Fruit fly (Drosophila melanogaster) whole organism, embryonic: ENCODE data around the gene grsm.

Experiments
- CG10543 ChIP-seq: fragments of 200-800 bp; sonication (Bioruptor generic); optimal IDR thresholded peaks from 3 replicates; lab custom pipeline; 2017; ENCODE audit warnings: missing biosample characterization, mild to moderate bottlenecking, missing genetic modification characterization, moderate library complexity
- CG11504 ChIP-seq: fragments of 200-800 bp; sonication (Bioruptor generic); optimal IDR thresholded peaks from 3 replicates; lab custom pipeline; 2019; ENCODE audit warnings: missing biosample characterization, mild to moderate bottlenecking, missing genetic modification characterization, moderate library complexity
- CG12659 ChIP-seq: fragments of 200-800 bp; sonication (Bioruptor generic); optimal IDR thresholded peaks from 3 replicates; lab custom pipeline; 2017; ENCODE audit warnings: mild to moderate bottlenecking, missing biosample characterization, missing genetic modification reagents, missing genetic modification characterization
- CG13424 ChIP-seq: fragments of 200-800 bp; sonication (Bioruptor generic); optimal IDR thresholded peaks from 2 replicates; lab custom pipeline; 2019; ENCODE audit warnings: missing biosample characterization, mild to moderate bottlenecking, missing genetic modification characterization, moderate library complexity
- CG17385 ChIP-seq: fragments of 200-800 bp; sonication (Bioruptor generic); optimal IDR thresholded peaks from 3 replicates; lab custom pipeline; 2018; ENCODE audit warnings: missing biosample characterization, mild to moderate bottlenecking, missing genetic modification characterization
- CG18476 ChIP-seq: fragments of 200-800 bp; sonication (Bioruptor generic); optimal IDR thresholded peaks from 2 replicates; lab custom pipeline; 2016; ENCODE audit warnings: missing biosample characterization, mild to moderate bottlenecking, missing genetic modification characterization
- CG18599 ChIP-seq: fragments of 200-800 bp; sonication (Bioruptor generic); optimal IDR thresholded peaks from 3 replicates; lab custom pipeline; 2017; ENCODE audit warnings: missing biosample characterization, missing genetic modification characterization, mild to moderate bottlenecking, moderate library complexity, missing genetic modification reagents
- CG31365 ChIP-seq: fragments of 200-800 bp; sonication (Bioruptor generic); optimal IDR thresholded peaks from 2 replicates; lab custom pipeline; 2018; ENCODE audit warnings: missing biosample characterization, mild to moderate bottlenecking, missing genetic modification characterization
- CG34376 ChIP-seq: fragments of 200-800 bp; sonication (Bioruptor generic); optimal IDR thresholded peaks from 2 replicates; lab custom pipeline; 2018; ENCODE audit warnings: missing biosample characterization, mild to moderate bottlenecking, missing genetic modification characterization
- CG7928 ChIP-seq: fragments of 200-800 bp; sonication (Bioruptor generic); optimal IDR thresholded peaks from 2 replicates; lab custom pipeline; 2017; ENCODE audit warnings: missing biosample characterization, mild to moderate bottlenecking, missing genetic modification characterization
- CG9609 ChIP-seq: fragments of 200-800 bp; sonication (Bioruptor generic); optimal IDR thresholded peaks from 3 replicates; lab custom pipeline; 2016; ENCODE audit warnings: missing biosample characterization, missing genetic modification characterization
- CoRest ChIP-seq: fragments of 200-800 bp; sonication (Bioruptor generic); optimal IDR thresholded peaks from 3 replicates; lab custom pipeline; 2018; ENCODE audit warnings: missing biosample characterization, mild to moderate bottlenecking, missing genetic modification characterization, moderate library complexity
- Dp ChIP-seq: fragments of 200-800 bp; sonication (Bioruptor generic); optimal IDR thresholded peaks from 2 replicates; lab custom pipeline; 2018; ENCODE audit warnings: missing biosample characterization, mild to moderate bottlenecking, missing genetic modification characterization, moderate library complexity
- GATAe ChIP-seq: fragments of 200-800 bp; sonication (Bioruptor generic); conservative IDR thresholded peaks from 2 replicates; pipeline ENCODE4 v1.3.6; 2022; ENCODE audit warnings: missing biosample characterization, missing genetic modification characterization
- Hey ChIP-seq: fragments of 200-800 bp; sonication (Bioruptor generic); optimal IDR thresholded peaks from 3 replicates; lab custom pipeline; 2018; ENCODE audit warnings: missing biosample characterization, mild to moderate bottlenecking, missing genetic modification characterization
- Hmr ChIP-seq: fragments of 200-800 bp; sonication (Bioruptor generic); optimal IDR thresholded peaks from 3 replicates; lab custom pipeline; 2017; ENCODE audit warnings: mild to moderate bottlenecking, missing biosample characterization, missing genetic modification reagents, missing genetic modification characterization
- Hr51 ChIP-seq, 2 experiments: fragments of 200-800 bp; sonication (Bioruptor generic); optimal IDR thresholded peaks; 2 replicates in 1 of 2; 3 replicates in 1 of 2; lab custom pipeline; 2016 to 2018; ENCODE audit warnings: missing biosample characterization in 2 of 2, missing genetic modification characterization in 2 of 2, mild to moderate bottlenecking in 1 of 2, moderate library complexity in 1 of 2
- Myb ChIP-seq: fragments of 200-800 bp; sonication (Bioruptor generic); optimal IDR thresholded peaks from 2 replicates; lab custom pipeline; 2016; ENCODE audit warnings: missing biosample characterization, missing genetic modification characterization
- NC2α ChIP-seq: fragments of 200-800 bp; sonication (Bioruptor generic); optimal IDR thresholded peaks from 2 replicates; lab custom pipeline; 2016; ENCODE audit warnings: missing biosample characterization, missing genetic modification characterization
- NfI ChIP-seq: fragments of 200-800 bp; sonication (Bioruptor generic); optimal IDR thresholded peaks from 3 replicates; lab custom pipeline; 2018; ENCODE audit warnings: missing biosample characterization, mild to moderate bottlenecking, missing genetic modification characterization, moderate library complexity
- amos ChIP-seq: fragments of 200-800 bp; sonication (Bioruptor generic); IDR thresholded peaks from 2 replicates; pipeline ENCODE4 v1.3.6; 2022; ENCODE audit warnings: missing biosample characterization, missing genetic modification characterization; ENCODE audit not compliant: partially characterized antibody
- cato ChIP-seq: fragments of 200-800 bp; sonication (Bioruptor generic); optimal IDR thresholded peaks from 2 replicates; lab custom pipeline; 2016; ENCODE audit warnings: missing biosample characterization, missing genetic modification characterization, borderline replicate concordance
- exex ChIP-seq: fragments of 200-800 bp; sonication (Bioruptor generic); optimal IDR thresholded peaks from 4 replicates; lab custom pipeline; 2018; ENCODE audit warnings: missing biosample characterization, mild to moderate bottlenecking, missing genetic modification characterization, moderate library complexity
- grn ChIP-seq: fragments of 200-800 bp; sonication (Bioruptor generic); optimal IDR thresholded peaks from 3 replicates; lab custom pipeline; 2017; ENCODE audit warnings: missing biosample characterization, missing genetic modification characterization
- lab ChIP-seq: fragments of 200-800 bp; sonication (Bioruptor generic); optimal IDR thresholded peaks from 3 replicates; lab custom pipeline; 2017; ENCODE audit warnings: missing biosample characterization, missing genetic modification characterization, mild to moderate bottlenecking, moderate library complexity, missing genetic modification reagents
- mirr ChIP-seq: fragments of 200-800 bp; sonication (Bioruptor generic); optimal IDR thresholded peaks from 3 replicates; lab custom pipeline; 2018; ENCODE audit warnings: missing biosample characterization, mild to moderate bottlenecking, missing genetic modification characterization
- pb ChIP-seq: fragments of 200-800 bp; sonication (Bioruptor generic); optimal IDR thresholded peaks from 3 replicates; lab custom pipeline; 2016; ENCODE audit warnings: missing biosample characterization, missing genetic modification characterization
- scrt ChIP-seq: fragments of 200-800 bp; sonication (Bioruptor generic); optimal IDR thresholded peaks from 2 replicates; lab custom pipeline; 2018; ENCODE audit warnings: missing biosample characterization, mild to moderate bottlenecking, missing genetic modification characterization, moderate library complexity
- sd ChIP-seq: fragments of 200-800 bp; sonication (Bioruptor generic); optimal IDR thresholded peaks from 3 replicates; lab custom pipeline; 2018; ENCODE audit warnings: missing biosample characterization, mild to moderate bottlenecking, missing genetic modification characterization, moderate library complexity
- seq ChIP-seq: fragments of 200-800 bp; sonication (Bioruptor generic); IDR thresholded peaks from 2 replicates; pipeline ENCODE4 v1.3.6; 2022; ENCODE audit warnings: missing biosample characterization, missing genetic modification characterization
- sna ChIP-seq: fragments of 200-800 bp; sonication (Bioruptor generic); IDR thresholded peaks from 2 replicates; pipeline ENCODE4 v1.3.6; 2022; ENCODE audit warnings: missing biosample characterization, missing genetic modification characterization; ENCODE audit not compliant: partially characterized antibody
- so ChIP-seq: fragments of 200-800 bp; sonication (Bioruptor generic); IDR thresholded peaks from 3 replicates; pipeline ENCODE4 v1.3.6; 2022; ENCODE audit warnings: missing biosample characterization, missing genetic modification characterization
- sug ChIP-seq: fragments of 200-800 bp; optimal IDR thresholded peaks from 2 replicates; lab custom pipeline; 2019; ENCODE audit warnings: missing biosample characterization, mild to moderate bottlenecking, missing genetic modification characterization, moderate library complexity
- tgo ChIP-seq: fragments of 200-800 bp; sonication (Bioruptor generic); IDR thresholded peaks from 3 replicates; pipeline ENCODE4 v1.3.6; 2022; ENCODE audit warnings: missing biosample characterization, missing genetic modification characterization
- twi ChIP-seq: fragments of 200-800 bp; optimal IDR thresholded peaks from 2 replicates; lab custom pipeline; 2019; ENCODE audit warnings: missing biosample characterization, mild to moderate bottlenecking, missing genetic modification characterization, moderate library complexity
- vnd ChIP-seq: fragments of 200-800 bp; sonication (Bioruptor generic); IDR thresholded peaks from 3 replicates; pipeline ENCODE4 v1.3.6; 2022; ENCODE audit warnings: missing biosample characterization, missing genetic modification characterization; ENCODE audit not compliant: partially characterized antibody

Gene grsm

DNA sequence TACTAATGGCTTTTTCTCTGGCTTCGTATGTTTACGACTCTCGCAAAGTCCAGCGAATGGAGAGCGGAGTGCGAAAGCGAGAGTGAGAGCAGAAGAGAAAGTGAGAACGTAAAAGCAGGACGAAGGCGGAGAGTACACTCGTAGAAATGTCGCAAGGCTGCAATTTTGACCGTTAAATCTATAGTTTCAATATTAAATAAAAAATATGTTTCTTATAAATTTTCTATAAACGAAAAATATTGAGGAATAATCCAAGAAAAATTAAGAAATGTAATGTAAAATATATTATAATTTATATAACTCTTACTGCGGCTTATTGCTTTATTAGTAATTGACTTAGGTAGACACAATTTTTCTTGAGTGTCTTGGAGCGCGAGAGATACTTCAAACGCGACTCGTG is 6.9 kb upstream of the grsm start (continued):
- TF ChIP-seq NC2α (GFP tag; lab: Kevin White, UChicago) (no peak), CoRest (no peak), CG31365 (tag; lab: Kevin White, UChicago) (no peak), Hr51 (GFP tag; optimal IDR thresholded peaks at IDR 0.05; lab: Kevin White, UChicago) (peak in 1 of 2 experiments; percentile 13), Myb (GFP tag; lab: Kevin White, UChicago) (no peak), CG11504 (peak; percentile 40), tgo (GFP tag; lab: Robert Waterston, UW) (peak; percentile 33; the same call in 1 of the 3 replicates), pb (GFP tag; lab: Kevin White, UChicago) (no peak)

DNA sequence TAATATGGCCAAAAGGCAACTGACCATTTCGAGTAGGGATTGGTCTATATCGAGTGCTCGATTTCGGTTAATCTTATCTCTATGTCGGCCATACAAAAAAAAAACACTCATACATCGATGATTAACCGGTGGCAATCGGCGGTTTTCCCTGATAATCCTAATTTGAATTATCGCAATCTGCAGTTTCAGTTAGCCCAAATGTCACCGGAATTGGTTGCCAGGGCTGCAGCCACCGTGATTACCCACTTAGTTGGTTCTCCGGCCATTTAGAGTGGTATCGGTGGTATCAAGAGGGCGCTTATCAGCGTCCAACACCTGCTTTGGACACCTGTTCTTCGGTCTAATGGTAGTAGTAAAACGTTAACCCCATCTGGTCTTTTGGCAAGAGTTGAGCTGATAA is 4.6 kb upstream of the grsm start:
- TF ChIP-seq Hmr (GFP tag; lab: Kevin White, UChicago) (no peak), CG18476 (GFP tag; lab: Kevin White, UChicago) (no peak), CG17385 (GFP tag; lab: Kevin White, UChicago) (no peak), sna (no peak), so (GFP tag; lab: Robert Waterston, UW) (no peak), GATAe (GFP tag; lab: Robert Waterston, UW) (peak; percentile 76), Dp (GFP tag; lab: Kevin White, UChicago) (no peak), sug (tag; lab: Kevin White, UChicago) (peak; percentile 80), exex (tag; lab: Kevin White, UChicago) (peak; percentile 98), twi (tag; lab: Kevin White, UChicago) (no peak), lab (GFP tag; lab: Kevin White, UChicago) (peak; percentile 3), CG12659 (GFP tag; lab: Kevin White, UChicago) (no peak), CG11504 (no peak), cato (no peak), NfI (no peak), grn (GFP tag; lab: Kevin White, UChicago) (peak; percentile 81), seq (no peak), CG7928 (GFP tag; lab: Kevin White, UChicago) (peak; percentile 57), scrt (GFP tag; lab: Kevin White, UChicago) (no peak), CG9609 (GFP tag; lab: Kevin White, UChicago) (no peak), Hey (tag; lab: Kevin White, UChicago) (peak; percentile 92), sd (tag; lab: Kevin White, UChicago) (peak; percentile 61), vnd (GFP tag; lab: Robert Waterston, UW) (peak; percentile 35; the same call in 1 of the 3 replicates), CG10543 (GFP tag; lab: Kevin White, UChicago) (peak; percentile 10), CG34376 (peak; percentile 78), CG18599 (GFP tag; lab: Kevin White, UChicago) (peak; percentile 8), mirr (peak; percentile 63), amos (GFP tag; lab: Robert Waterston, UW) (no peak)

DNA sequence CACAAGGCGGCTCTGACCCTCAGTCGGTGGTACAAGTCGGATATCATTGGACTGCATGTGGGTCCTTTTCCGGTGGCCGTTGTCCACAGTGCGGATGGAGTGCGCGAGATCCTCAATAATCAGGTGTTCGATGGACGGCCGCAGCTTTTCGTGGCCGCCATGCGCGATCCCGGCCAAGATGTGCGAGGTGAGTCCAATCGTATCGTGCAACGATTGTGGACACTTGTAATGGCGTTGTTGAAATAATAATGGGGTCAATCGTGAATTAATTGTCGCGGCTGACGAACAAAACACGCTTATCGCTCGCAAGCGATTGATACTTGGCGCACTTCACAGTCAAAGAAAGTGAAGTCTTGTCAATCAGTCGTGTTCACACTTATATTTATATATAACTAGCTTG is 3.5 kb downstream of the grsm start:
- TF ChIP-seq CG13424 = no peak
- TF ChIP-seq exex (tag; lab: Kevin White, UChicago) = peak; percentile 44
